Worm (Caenorhabditis elegans): ENCODE results near the gene dpy-7.

The dpy-7 gene

ce11 chrX:7537742-7538268 is at the start of gene dpy-7:
Gene dpy-7, minus strand, starts transcription at chrX:7537792.
- no peak for TF ChIP-seq tab-1 (GFP tag; IDR thresholded peaks at IDR 0.05)
- TF ChIP-seq cog-1 (tag; optimal IDR thresholded peaks at IDR 0.05): no peak
- no peak for TF ChIP-seq ztf-29 (GFP tag; IDR thresholded peaks at IDR 0.05)
- TF ChIP-seq med-1 (GFP tag; optimal IDR thresholded peaks at IDR 0.05; ENCODE audit: insufficient read depth): no peak
- TF ChIP-seq klf-2 (GFP tag; conservative IDR thresholded peaks at IDR 0.05): no peak
- no peak for TF ChIP-seq flt-1 (GFP tag; IDR thresholded peaks at IDR 0.05)
- TF ChIP-seq ref-1 (GFP tag; conservative IDR thresholded peaks at IDR 0.05): no peak
- TF ChIP-seq ztf-23 (GFP tag; IDR thresholded peaks at IDR 0.05): no peak
- no peak for TF ChIP-seq T22C8.4 (GFP tag; IDR thresholded peaks at IDR 0.05)

- TF ChIP-seq ztf-23 (GFP tag; IDR thresholded peaks at IDR 0.05): no peak
- no peak for TF ChIP-seq ztf-29 (GFP tag; IDR thresholded peaks at IDR 0.05)
- no peak for TF ChIP-seq T22C8.4 (GFP tag; IDR thresholded peaks at IDR 0.05)
These were observed 49.0 kb upstream of the dpy-7 start for ce11 chrX:7586588-7586987.

DNA sequence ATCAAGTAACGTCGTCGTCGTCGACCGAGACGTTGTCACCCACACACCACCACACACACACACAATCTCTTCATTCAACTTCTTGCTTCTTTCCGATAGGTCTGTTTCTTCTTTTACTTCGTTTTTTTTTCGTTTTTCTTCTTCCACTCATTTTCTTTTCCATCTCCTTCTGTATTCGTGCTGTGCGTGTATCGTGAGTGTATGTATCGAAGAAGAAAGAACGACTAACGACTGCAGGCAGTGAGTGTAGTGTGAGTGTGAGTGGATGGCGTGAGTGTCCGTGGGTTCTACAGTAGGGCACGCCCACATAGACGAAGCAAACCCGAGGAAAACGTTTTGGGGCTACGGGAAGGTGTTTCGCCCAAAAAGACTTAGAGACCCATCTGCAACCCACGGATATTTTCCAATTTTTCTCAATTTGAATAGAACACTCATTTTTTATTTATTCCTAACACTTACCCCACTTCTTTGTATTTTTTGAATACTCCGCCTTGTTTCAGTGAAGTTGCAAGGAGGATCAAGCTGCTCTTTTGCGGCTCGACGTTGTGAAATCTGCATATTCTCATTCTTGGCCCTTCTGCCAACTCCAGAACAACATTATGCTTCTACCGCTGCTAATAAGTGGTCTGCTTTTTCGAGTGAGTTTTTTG is 48.1 kb upstream of the dpy-7 start, which contains the start of gene adt-2:
Gene adt-2, plus strand, starts transcription at position 600 of the 650 bp plus-strand sequence.
- no peak for TF ChIP-seq klf-2 (GFP tag; conservative IDR thresholded peaks at IDR 0.05)
- no peak for TF ChIP-seq ref-1 (GFP tag; conservative IDR thresholded peaks at IDR 0.05)
- no peak for TF ChIP-seq cog-1 (tag; optimal IDR thresholded peaks at IDR 0.05)
- no peak for TF ChIP-seq ztf-29 (GFP tag; IDR thresholded peaks at IDR 0.05)
- TF ChIP-seq flt-1 (GFP tag; IDR thresholded peaks at IDR 0.05): no peak
- no peak for TF ChIP-seq ztf-23 (GFP tag; IDR thresholded peaks at IDR 0.05)
- TF ChIP-seq med-1 (GFP tag; optimal IDR thresholded peaks at IDR 0.05; ENCODE audit: insufficient read depth): no peak
- TF ChIP-seq tab-1 (GFP tag; IDR thresholded peaks at IDR 0.05): no peak

DNA sequence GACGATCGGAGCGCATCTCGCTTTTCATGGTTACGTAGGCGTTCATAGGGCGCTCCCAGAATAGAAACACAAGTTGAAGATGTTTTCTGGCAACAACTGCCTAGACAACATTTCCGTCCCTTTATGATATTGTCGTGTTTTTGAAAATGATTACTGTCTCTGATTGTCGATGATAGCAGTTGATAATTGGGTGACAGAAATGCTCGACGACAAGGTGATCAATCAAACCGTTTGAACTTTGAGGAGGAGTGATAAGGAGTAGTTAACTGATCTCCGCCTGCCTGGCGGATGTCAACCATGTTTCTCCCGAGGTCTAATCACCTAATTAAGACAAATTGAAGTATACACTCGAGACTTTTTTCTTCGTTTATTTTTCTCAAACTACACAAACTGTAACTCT is 46.3 kb upstream of the dpy-7 start:
- TF ChIP-seq ztf-29 (GFP tag; IDR thresholded peaks at IDR 0.05): no peak
- no peak for TF ChIP-seq cog-1 (tag; optimal IDR thresholded peaks at IDR 0.05)
- TF ChIP-seq med-1 (GFP tag; optimal IDR thresholded peaks at IDR 0.05; ENCODE audit: insufficient read depth): no peak
- no peak for TF ChIP-seq T22C8.4 (GFP tag; IDR thresholded peaks at IDR 0.05)
- TF ChIP-seq ztf-23 (GFP tag; IDR thresholded peaks at IDR 0.05): no peak
- no peak for TF ChIP-seq ref-1 (GFP tag; conservative IDR thresholded peaks at IDR 0.05)
- TF ChIP-seq tab-1 (GFP tag; IDR thresholded peaks at IDR 0.05): no peak
- no peak for TF ChIP-seq flt-1 (GFP tag; IDR thresholded peaks at IDR 0.05)
- no peak for TF ChIP-seq klf-2 (GFP tag; conservative IDR thresholded peaks at IDR 0.05)

DNA sequence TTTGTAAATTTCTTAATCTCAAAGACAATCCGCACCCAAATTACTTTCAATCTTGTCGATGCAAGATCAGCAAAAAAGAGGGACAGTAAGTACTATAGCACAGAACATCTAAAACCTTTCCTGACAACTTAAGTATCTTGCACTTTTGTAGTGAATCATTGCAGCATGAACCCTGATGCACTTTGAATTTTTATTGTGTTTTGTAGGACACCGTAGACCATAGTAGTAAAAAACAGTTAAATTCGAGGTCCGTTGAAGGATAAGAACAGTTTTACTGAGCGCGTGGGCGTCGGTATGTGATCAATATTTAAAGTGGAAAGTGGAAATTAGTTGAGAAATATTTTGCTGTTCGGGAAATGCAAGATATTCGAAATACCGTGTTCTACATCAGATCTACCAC is 44.6 kb upstream of the dpy-7 start:
- TF ChIP-seq cog-1 (tag; optimal IDR thresholded peaks at IDR 0.05) (no peak), T22C8.4 (GFP tag; IDR thresholded peaks at IDR 0.05) (no peak), ref-1 (GFP tag; conservative IDR thresholded peaks at IDR 0.05) (no peak), tab-1 (GFP tag; IDR thresholded peaks at IDR 0.05) (no peak), klf-2 (GFP tag; conservative IDR thresholded peaks at IDR 0.05) (no peak), flt-1 (GFP tag; IDR thresholded peaks at IDR 0.05) (no peak), ztf-23 (GFP tag; IDR thresholded peaks at IDR 0.05) (no peak), med-1 (GFP tag; optimal IDR thresholded peaks at IDR 0.05; ENCODE audit: insufficient read depth) (no peak)

- TF ChIP-seq cog-1 (tag; optimal IDR thresholded peaks at IDR 0.05): no peak
- no peak for TF ChIP-seq ref-1 (GFP tag; conservative IDR thresholded peaks at IDR 0.05)
These were observed 40.7 kb upstream of the dpy-7 start for ce11 chrX:7578308-7578707.

ce11 chrX:7577458-7578158 is 40.0 kb upstream of the dpy-7 start:
- TF ChIP-seq tab-1 (GFP tag; IDR thresholded peaks at IDR 0.05) (no peak), cog-1 (tag; optimal IDR thresholded peaks at IDR 0.05) (no peak), ztf-29 (GFP tag; IDR thresholded peaks at IDR 0.05) (no peak)

DNA sequence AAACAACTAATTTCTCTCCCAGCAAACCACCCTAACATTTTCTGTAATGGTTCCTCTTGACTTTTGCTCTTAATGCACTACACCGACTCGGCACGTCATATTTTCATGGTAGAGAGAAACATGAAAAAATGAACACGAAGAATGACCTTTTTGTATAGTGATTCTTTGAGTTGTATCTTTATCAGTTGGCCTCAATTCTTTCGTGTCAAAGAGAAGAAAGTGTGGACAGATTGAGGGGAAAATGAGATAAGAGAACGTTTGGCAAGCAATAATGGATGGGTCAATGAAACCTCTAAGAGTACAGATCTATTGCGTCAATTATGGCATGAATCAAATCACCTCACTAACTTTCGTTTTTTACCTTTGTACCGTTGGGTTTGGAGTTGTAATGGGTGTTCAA is 38.3 kb upstream of the dpy-7 start:
- TF ChIP-seq flt-1 (GFP tag; IDR thresholded peaks at IDR 0.05) (no peak), klf-2 (GFP tag; conservative IDR thresholded peaks at IDR 0.05) (no peak), ztf-29 (GFP tag; IDR thresholded peaks at IDR 0.05) (no peak), ztf-23 (GFP tag; IDR thresholded peaks at IDR 0.05) (no peak), med-1 (GFP tag; optimal IDR thresholded peaks at IDR 0.05; ENCODE audit: insufficient read depth) (no peak), tab-1 (GFP tag; IDR thresholded peaks at IDR 0.05) (no peak), cog-1 (tag; optimal IDR thresholded peaks at IDR 0.05) (no peak)

- no peak for TF ChIP-seq klf-2 (GFP tag; conservative IDR thresholded peaks at IDR 0.05)
- TF ChIP-seq cog-1 (tag; optimal IDR thresholded peaks at IDR 0.05): peak; percentile 7
These were observed 36.0 kb upstream of the dpy-7 start for ce11 chrX:7573629-7574028.

- TF ChIP-seq T22C8.4 (GFP tag; IDR thresholded peaks at IDR 0.05) (no peak), cog-1 (tag; optimal IDR thresholded peaks at IDR 0.05) (no peak), klf-2 (GFP tag; conservative IDR thresholded peaks at IDR 0.05) (no peak)
These were observed 35.8 kb upstream of the dpy-7 start, which contains the start of the genes unc-98 and F08C6.18 for ce11 chrX:7573572-7573628. Gene unc-98, minus strand, starts transcription at chrX:7573619. Gene F08C6.18, minus strand, starts transcription at chrX:7573628.

ce11 chrX:7573172-7573571 is 35.6 kb upstream of the dpy-7 start:
- no peak for TF ChIP-seq T22C8.4 (GFP tag; IDR thresholded peaks at IDR 0.05)
- TF ChIP-seq ztf-23 (GFP tag; IDR thresholded peaks at IDR 0.05): no peak
- no peak for TF ChIP-seq flt-1 (GFP tag; IDR thresholded peaks at IDR 0.05)
- TF ChIP-seq med-1 (GFP tag; optimal IDR thresholded peaks at IDR 0.05; ENCODE audit: insufficient read depth): no peak
- TF ChIP-seq ref-1 (GFP tag; conservative IDR thresholded peaks at IDR 0.05): no peak
- no peak for TF ChIP-seq klf-2 (GFP tag; conservative IDR thresholded peaks at IDR 0.05)
- TF ChIP-seq cog-1 (tag; optimal IDR thresholded peaks at IDR 0.05): no peak
- TF ChIP-seq ztf-29 (GFP tag; IDR thresholded peaks at IDR 0.05): no peak
- no peak for TF ChIP-seq tab-1 (GFP tag; IDR thresholded peaks at IDR 0.05)
